Fruit fly (Drosophila melanogaster): ENCODE results near the gene Cks85A.

DNA sequence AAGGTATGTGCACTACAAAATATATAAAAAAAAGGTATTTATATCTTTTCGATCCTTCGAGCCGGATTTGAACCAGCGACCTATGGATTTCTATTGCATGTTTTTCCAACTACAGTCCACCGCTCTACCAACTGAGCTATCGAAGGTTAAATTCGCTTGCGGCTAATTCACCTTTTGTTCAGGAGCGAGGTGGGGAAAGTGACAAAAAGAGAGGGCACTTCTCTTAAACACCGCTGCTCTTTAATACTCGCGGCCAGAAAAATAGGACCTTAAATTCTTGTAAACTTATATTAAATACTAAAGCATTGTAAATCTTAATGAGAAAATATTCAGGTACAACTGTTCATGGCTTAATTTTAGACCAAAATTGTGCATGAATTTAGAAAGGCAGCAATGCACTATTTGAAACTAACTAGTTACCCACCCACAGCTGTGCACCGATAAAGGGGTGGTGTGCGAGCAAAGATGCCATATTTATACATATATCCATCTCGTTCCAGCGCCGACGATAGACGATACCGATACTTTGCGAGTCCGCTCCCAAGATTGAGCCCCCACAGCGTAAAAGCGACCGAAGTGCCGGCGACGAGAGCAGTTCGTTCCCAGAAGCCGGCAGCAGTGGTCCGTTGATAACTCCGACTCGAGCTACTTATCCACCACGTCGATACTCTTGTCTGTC, 49.1 kb downstream of the Cks85A start:
- TF ChIP-seq fru (GFP tag; optimal IDR thresholded peaks at IDR 0.05) (peak; percentile 98), h (GFP tag; optimal IDR thresholded peaks at IDR 0.05) (peak; percentile 99), Hr78 (GFP tag; optimal IDR thresholded peaks at IDR 0.05) (no peak), Mio (GFP tag; optimal IDR thresholded peaks at IDR 0.05) (peak; percentile 90), br (GFP tag; optimal IDR thresholded peaks at IDR 0.05) (peak; percentile 98), Rel (GFP tag; optimal IDR thresholded peaks at IDR 0.05) (peak; percentile 88), Rel (tag; optimal IDR thresholded peaks at IDR 0.05) (peak; percentile 86)
